Fruit fly (Drosophila melanogaster): ENCODE measurements around the gene AlaRS-m.

DNA sequence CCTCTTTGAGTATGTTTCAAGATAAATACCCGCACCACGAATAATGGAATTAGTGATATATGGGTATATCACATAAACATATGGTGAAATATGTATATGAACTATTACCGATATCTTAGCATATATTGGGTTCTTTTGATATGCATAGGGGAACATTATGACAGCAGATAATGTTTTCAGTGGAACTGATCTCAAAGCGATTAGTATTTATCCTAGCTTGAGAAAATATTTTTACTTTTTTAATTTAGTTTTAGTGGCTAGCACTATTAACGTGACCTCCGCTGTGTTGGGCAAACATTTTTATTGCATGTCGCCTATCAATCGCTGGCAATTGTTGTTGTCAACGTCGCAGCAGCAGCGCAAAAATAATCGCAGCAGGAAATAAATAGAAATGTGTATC, 42.5 kb downstream of the AlaRS-m start:
- TF ChIP-seq N (GFP tag; optimal IDR thresholded peaks at IDR 0.05) (no peak), Sp1 (GFP tag; optimal IDR thresholded peaks at IDR 0.05) (no peak), Jra (GFP tag; optimal IDR thresholded peaks at IDR 0.05) (no peak), h (GFP tag; optimal IDR thresholded peaks at IDR 0.05) (peak; percentile 34), fru (GFP tag; optimal IDR thresholded peaks at IDR 0.05) (no peak), psq (GFP tag; optimal IDR thresholded peaks at IDR 0.05) (peak; percentile 18), GATAd (GFP tag; optimal IDR thresholded peaks at IDR 0.05) (no peak)
